Worm (Caenorhabditis elegans) whole organism, L2 larva: ENCODE data around the gene mlt-3.

Experiments used
- ZK546.5 ChIP-seq: sonication (generic microtip); optimal IDR thresholded peaks from 2 replicates; lab custom pipeline; 2017; ENCODE audit warnings: missing biosample characterization, missing genetic modification characterization
- egl-27 ChIP-seq: sonication (generic microtip); optimal IDR thresholded peaks from 3 replicates; lab custom pipeline; 2017; ENCODE audit warnings: missing biosample characterization, missing genetic modification reagents, missing genetic modification characterization
- elt-3 ChIP-seq: sonication (generic microtip); optimal IDR thresholded peaks from 2 replicates; lab custom pipeline; 2017; ENCODE audit warnings: missing biosample characterization, missing genetic modification characterization
- fos-1 ChIP-seq: fragments of 150-350 bp; optimal IDR thresholded peaks from 2 replicates; lab custom pipeline; 2014; ENCODE audit warnings: missing biosample characterization, missing genetic modification characterization
- nhr-11 ChIP-seq: fragments of 150-350 bp; optimal IDR thresholded peaks from 2 replicates; lab custom pipeline; 2014; ENCODE audit warnings: missing biosample characterization, missing genetic modification characterization
- nhr-237 ChIP-seq: fragments of 150-350 bp; optimal IDR thresholded peaks from 2 replicates; lab custom pipeline; 2014; ENCODE audit warnings: missing biosample characterization, missing genetic modification characterization
- ztf-1 ChIP-seq: fragments of 200-800 bp; sonication (Bioruptor generic); conservative IDR thresholded peaks from 2 replicates; pipeline ENCODE4 v1.3.6; 2022; ENCODE audit warnings: missing genetic modification characterization, missing compliant biosample characterization
- ztf-11 ChIP-seq: sonication (generic microtip); optimal IDR thresholded peaks from 2 replicates; lab custom pipeline; 2017; ENCODE audit warnings: missing biosample characterization, missing genetic modification characterization

- TF ChIP-seq ZK546.5 (tag; lab: Kevin White, UChicago): no peak
- TF ChIP-seq nhr-11 (tag; lab: Kevin White, UChicago): no peak
- no peak for TF ChIP-seq elt-3 (tag; lab: Kevin White, UChicago)
- TF ChIP-seq ztf-11 (tag; lab: Kevin White, UChicago): no peak
- peak; percentile 10 for TF ChIP-seq egl-27 (tag; lab: Kevin White, UChicago)
- TF ChIP-seq fos-1 (tag; lab: Kevin White, UChicago): peak; percentile 43
- no peak for TF ChIP-seq nhr-237 (tag; lab: Kevin White, UChicago)
- no peak for TF ChIP-seq ztf-1 (GFP tag; lab: Robert Waterston, UW)
Measured at ce11 chrIV:12268272-12269045, 41.5 kb upstream of the mlt-3 start, which contains the start of the genes ppm-1.H and rpl-34.
